Fruit fly (Drosophila melanogaster) whole organism, adult: ENCODE measurements around the gene Toll-9.

ENCODE experiments used
- CG11617 ChIP-seq: fragments of 200-800 bp; sonication (Bioruptor generic); optimal IDR thresholded peaks from 2 replicates; lab custom pipeline; 2017; ENCODE audit warnings: mild to moderate bottlenecking, missing biosample characterization, missing genetic modification reagents, missing genetic modification characterization
- CG12768 ChIP-seq: fragments of 200-800 bp; sonication (Bioruptor generic); optimal IDR thresholded peaks from 2 replicates; lab custom pipeline; 2017; ENCODE audit warnings: missing biosample characterization, missing genetic modification characterization, mild to moderate bottlenecking, moderate library complexity, missing genetic modification reagents
- CG14711 ChIP-seq: fragments of 200-800 bp; sonication (Bioruptor generic); optimal IDR thresholded peaks from 2 replicates; lab custom pipeline; 2018; ENCODE audit warnings: missing biosample characterization, mild to moderate bottlenecking, missing genetic modification characterization, moderate library complexity
- CG1620 ChIP-seq: fragments of 200-800 bp; sonication (Bioruptor generic); optimal IDR thresholded peaks from 2 replicates; lab custom pipeline; 2016; ENCODE audit warnings: missing biosample characterization, missing genetic modification characterization
- CG33017 ChIP-seq: fragments of 200-800 bp; sonication (Bioruptor generic); optimal IDR thresholded peaks from 2 replicates; lab custom pipeline; 2018; ENCODE audit warnings: missing biosample characterization, mild to moderate bottlenecking, missing genetic modification characterization, moderate library complexity
- CG5204 ChIP-seq: fragments of 200-800 bp; sonication (Bioruptor generic); optimal IDR thresholded peaks from 2 replicates; lab custom pipeline; 2016; ENCODE audit warnings: missing biosample characterization, missing genetic modification characterization
- CG7045 ChIP-seq: fragments of 200-800 bp; sonication (Bioruptor generic); optimal IDR thresholded peaks from 2 replicates; lab custom pipeline; 2017; ENCODE audit warnings: missing biosample characterization, mild to moderate bottlenecking, missing genetic modification characterization
- CG7101 ChIP-seq: fragments of 200-800 bp; sonication (Bioruptor generic); optimal IDR thresholded peaks from 2 replicates; lab custom pipeline; 2018; ENCODE audit warnings: missing biosample characterization, mild to moderate bottlenecking, missing genetic modification characterization, moderate library complexity
- Clk ChIP-seq: fragments of 200-800 bp; sonication (Bioruptor generic); optimal IDR thresholded peaks from 2 replicates; lab custom pipeline; 2017; ENCODE audit warnings: missing biosample characterization, missing genetic modification characterization
- Crg-1 ChIP-seq: fragments of 200-800 bp; sonication (Bioruptor generic); optimal IDR thresholded peaks from 2 replicates; lab custom pipeline; 2016; ENCODE audit warnings: missing biosample characterization, missing genetic modification characterization
- Hr96 ChIP-seq: fragments of 200-800 bp; sonication (Bioruptor generic); optimal IDR thresholded peaks from 2 replicates; lab custom pipeline; 2016; ENCODE audit warnings: missing biosample characterization, missing genetic modification characterization
- Mnt ChIP-seq: fragments of 200-800 bp; sonication (Bioruptor generic); optimal IDR thresholded peaks from 2 replicates; lab custom pipeline; 2016; ENCODE audit warnings: missing biosample characterization, mild to moderate bottlenecking, missing genetic modification characterization
- bab1 ChIP-seq: fragments of 200-800 bp; sonication (Bioruptor generic); optimal IDR thresholded peaks from 3 replicates; lab custom pipeline; 2019; ENCODE audit warnings: missing biosample characterization, mild to moderate bottlenecking, missing genetic modification characterization, moderate library complexity
- cic ChIP-seq: fragments of 200-800 bp; sonication (Bioruptor generic); optimal IDR thresholded peaks from 2 replicates; lab custom pipeline; 2017; ENCODE audit warnings: missing biosample characterization, mild to moderate bottlenecking, missing genetic modification characterization, moderate library complexity
- cnc ChIP-seq, 2 experiments: fragments of >200 bp; optimal IDR thresholded peaks; 2 replicates each; lab custom pipeline; 2017
- kay ChIP-seq: fragments of 200-800 bp; sonication (Bioruptor generic); peaks from one replicate; lab custom pipeline; 2016; ENCODE audit warnings: missing biosample characterization, missing genetic modification characterization, borderline replicate concordance
- ovo ChIP-seq: fragments of 200-800 bp; sonication (Bioruptor generic); optimal IDR thresholded peaks from 2 replicates; lab custom pipeline; 2016; ENCODE audit warnings: missing biosample characterization, missing genetic modification characterization
- pad ChIP-seq: fragments of 200-800 bp; sonication (Bioruptor generic); optimal IDR thresholded peaks from 3 replicates; lab custom pipeline; 2017; ENCODE audit warnings: missing biosample characterization, missing genetic modification characterization, mild to moderate bottlenecking, moderate library complexity, missing genetic modification reagents
- tj ChIP-seq: fragments of 200-800 bp; sonication (Bioruptor generic); optimal IDR thresholded peaks from 3 replicates; lab custom pipeline; 2017; ENCODE audit warnings: missing biosample characterization, mild to moderate bottlenecking, missing genetic modification characterization, moderate library complexity
- toe ChIP-seq: fragments of 200-800 bp; sonication (Bioruptor generic); optimal IDR thresholded peaks from 2 replicates; lab custom pipeline; 2016; ENCODE audit warnings: missing biosample characterization, missing genetic modification characterization

The Toll-9 gene

DNA sequence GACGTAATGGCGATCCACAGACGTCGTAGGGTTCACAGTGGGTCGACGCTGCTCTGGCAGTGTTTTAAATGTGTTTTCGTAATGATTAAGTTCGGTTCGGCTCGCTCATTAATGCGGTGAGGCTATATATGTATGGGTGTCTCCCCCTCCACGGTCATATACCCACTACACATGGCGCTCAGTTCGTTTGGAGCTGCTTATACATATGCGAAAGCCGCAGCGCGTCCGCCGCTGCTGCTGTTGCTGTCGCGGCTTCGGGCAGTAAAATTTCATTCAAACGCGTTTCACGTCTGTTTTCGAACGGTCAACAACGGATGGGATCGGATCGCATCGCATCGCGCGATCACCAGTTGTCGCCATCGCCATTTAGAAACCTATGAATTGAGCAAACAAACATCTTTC is 19.4 kb upstream of the Toll-9 start:
- TF ChIP-seq Mnt (GFP tag; lab: Kevin White, UChicago) (peak; percentile 76), ovo (GFP tag; lab: Kevin White, UChicago) (peak; percentile 30), CG7045 (peak; percentile 19), Crg-1 (no peak), CG11617 (no peak), CG12768 (GFP tag; lab: Kevin White, UChicago) (peak; percentile 57), Hr96 (GFP tag; lab: Kevin White, UChicago) (peak; percentile 46), pad (GFP tag; lab: Kevin White, UChicago) (peak; percentile 93), tj (GFP tag; lab: Kevin White, UChicago) (peak; percentile 11), Clk (GFP tag; lab: Kevin White, UChicago) (peak; percentile 3), cnc (optimal IDR thresholded peaks at IDR 0.05; lab: Kevin White, UChicago) (no peak), cic (peak; percentile 91), CG5204 (GFP tag; lab: Kevin White, UChicago) (no peak)

DNA sequence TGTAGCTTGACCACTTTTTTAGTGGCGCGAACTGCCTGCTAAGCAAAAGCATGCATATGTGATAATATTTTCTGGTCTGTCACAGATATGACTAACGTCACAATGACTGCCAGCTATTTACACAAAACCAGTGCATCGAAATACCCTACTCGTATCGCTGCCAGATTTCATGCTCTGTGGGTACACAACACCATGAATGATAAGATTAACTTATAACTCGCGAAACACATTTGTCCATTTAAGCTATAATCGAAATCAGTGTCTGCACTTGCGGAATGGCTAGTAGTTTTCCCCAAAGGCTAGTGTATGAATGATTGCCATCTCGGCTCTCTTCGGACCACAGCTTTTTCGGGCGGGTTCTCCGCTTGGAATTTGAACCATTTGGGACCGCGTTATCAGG is 18.9 kb upstream of the Toll-9 start:
- TF ChIP-seq CG11617 (no peak), Hr96 (GFP tag; lab: Kevin White, UChicago) (no peak), toe (no peak), kay (GFP tag; lab: Kevin White, UChicago) (peak; percentile 85), CG5204 (GFP tag; lab: Kevin White, UChicago) (no peak), CG7045 (peak; percentile 15), CG33017 (tag; lab: Kevin White, UChicago) (no peak), cic (peak; percentile 51), ovo (GFP tag; lab: Kevin White, UChicago) (no peak), pad (GFP tag; lab: Kevin White, UChicago) (no peak), Clk (GFP tag; lab: Kevin White, UChicago) (no peak), cnc (optimal IDR thresholded peaks at IDR 0.05; lab: Kevin White, UChicago) (peak in 1 of 2 experiments; percentile 39), CG14711 (tag; lab: Kevin White, UChicago) (no peak), CG7101 (no peak), Crg-1 (no peak), tj (GFP tag; lab: Kevin White, UChicago) (peak; percentile 70), CG12768 (GFP tag; lab: Kevin White, UChicago) (no peak), Mnt (GFP tag; lab: Kevin White, UChicago) (peak; percentile 1), CG1620 (GFP tag; lab: Kevin White, UChicago) (no peak), bab1 (GFP tag; lab: Kevin White, UChicago) (no peak)

DNA sequence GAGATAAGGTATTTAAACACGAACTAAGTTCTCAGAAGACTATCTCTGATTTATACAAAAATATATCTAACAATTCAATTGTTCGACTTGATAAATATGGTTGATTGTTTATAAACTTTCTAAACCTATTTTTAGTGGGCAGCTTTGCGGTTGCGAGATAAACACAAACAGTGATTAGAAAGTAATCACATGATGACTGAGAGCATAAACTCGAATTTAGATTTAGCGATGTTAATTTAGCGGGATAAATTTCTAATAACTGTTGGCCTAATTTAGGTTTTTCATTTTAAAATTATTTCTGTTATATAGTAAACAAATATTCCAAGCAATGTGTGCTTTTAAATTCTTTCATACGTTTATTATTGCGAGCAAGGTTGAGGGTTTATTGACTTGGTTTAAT is 18.5 kb upstream of the Toll-9 start:
- no peak for TF ChIP-seq CG14711 (tag; lab: Kevin White, UChicago)
- TF ChIP-seq kay (GFP tag; lab: Kevin White, UChicago), result peak; percentile 93
- TF ChIP-seq tj (GFP tag; lab: Kevin White, UChicago), result no peak

DNA sequence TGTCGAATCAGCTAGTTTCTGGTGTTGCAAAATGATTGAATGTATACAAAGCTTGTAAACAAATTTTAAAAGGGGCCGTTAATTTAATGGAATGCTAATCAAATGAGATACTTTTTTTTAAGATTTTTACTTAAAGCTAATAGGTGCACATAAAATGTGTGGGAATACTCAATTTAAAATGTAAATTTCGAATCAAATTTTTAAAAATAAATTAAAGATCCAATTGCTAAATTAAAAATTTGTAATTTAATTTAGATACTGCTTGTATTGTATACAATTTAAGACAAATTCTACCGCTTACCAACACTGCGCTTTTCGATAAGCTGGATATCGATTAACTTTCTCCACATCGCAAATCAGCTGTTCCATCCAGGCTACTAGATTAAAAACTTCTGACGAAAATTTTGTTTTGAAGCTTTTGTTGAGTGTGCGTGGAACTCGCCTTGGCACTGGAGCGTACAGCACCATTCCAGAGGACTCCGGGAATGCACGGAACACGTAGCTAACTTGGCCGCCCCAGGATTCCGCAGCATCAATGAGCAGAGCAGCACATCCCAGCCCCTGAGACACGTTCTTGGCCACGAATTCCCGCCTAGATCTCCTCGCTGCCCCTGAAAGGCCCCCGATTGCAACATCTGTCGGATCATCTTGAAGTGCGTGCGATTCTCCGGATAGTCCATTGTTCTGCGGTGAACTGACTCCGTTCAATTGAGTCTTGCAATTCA is 17.7 kb upstream of the Toll-9 start, which contains the start of the genes CG5498 and fbl:
Gene CG5498, minus strand, starts transcription at position 24 of the 725 bp plus-strand sequence.
Gene fbl, plus strand, starts transcription at position 344 of the 725 bp plus-strand sequence.
- TF ChIP-seq Mnt (GFP tag; lab: Kevin White, UChicago) (peak; percentile 69), ovo (GFP tag; lab: Kevin White, UChicago) (peak; percentile 59), cic (peak; percentile 37), CG12768 (GFP tag; lab: Kevin White, UChicago) (peak; percentile 75), CG33017 (tag; lab: Kevin White, UChicago) (peak; percentile 85), tj (GFP tag; lab: Kevin White, UChicago) (peak; percentile 99), Crg-1 (peak; percentile 90), CG7045 (peak; percentile 85), CG1620 (GFP tag; lab: Kevin White, UChicago) (peak; percentile 81), pad (GFP tag; lab: Kevin White, UChicago) (peak; percentile 76), CG5204 (GFP tag; lab: Kevin White, UChicago) (peak; percentile 83), CG14711 (tag; lab: Kevin White, UChicago) (peak; percentile 84), bab1 (GFP tag; lab: Kevin White, UChicago) (peak; percentile 78), kay (GFP tag; lab: Kevin White, UChicago) (no peak), cnc (optimal IDR thresholded peaks at IDR 0.05; lab: Kevin White, UChicago) (peak in 1 of 2 experiments; percentile 27), Clk (GFP tag; lab: Kevin White, UChicago) (peak; percentile 69), CG11617 (peak; percentile 86), Hr96 (GFP tag; lab: Kevin White, UChicago) (peak; percentile 77), CG7101 (peak; percentile 87), toe (peak; percentile 80)

DNA sequence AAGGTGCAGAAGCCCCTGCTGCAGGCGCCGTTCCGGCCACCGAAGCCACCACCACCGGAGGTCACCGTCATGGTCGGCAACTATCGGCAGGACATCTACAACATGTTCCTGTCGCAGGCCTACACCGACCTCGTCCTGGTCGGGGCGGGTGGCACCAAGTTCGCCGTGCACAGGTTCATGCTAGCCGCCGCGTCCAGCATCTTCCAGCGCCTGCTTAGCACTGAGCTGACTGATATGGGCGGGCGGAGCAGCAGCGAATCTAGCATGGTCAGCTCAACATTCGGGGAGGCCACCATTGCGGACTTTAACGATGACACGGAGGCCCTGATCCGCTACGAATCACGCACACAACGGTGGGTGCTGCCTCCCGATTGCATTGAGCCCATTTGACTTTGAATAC is 13.0 kb upstream of the Toll-9 start:
- TF ChIP-seq CG5204 (GFP tag; lab: Kevin White, UChicago), result no peak
- no peak for TF ChIP-seq CG7101
- no peak for TF ChIP-seq CG33017 (tag; lab: Kevin White, UChicago)
- TF ChIP-seq tj (GFP tag; lab: Kevin White, UChicago), result no peak
- TF ChIP-seq cic, result no peak
- no peak for TF ChIP-seq CG1620 (GFP tag; lab: Kevin White, UChicago)
- no peak for TF ChIP-seq CG7045
- no peak for TF ChIP-seq toe
- TF ChIP-seq bab1 (GFP tag; lab: Kevin White, UChicago), result no peak
- TF ChIP-seq Hr96 (GFP tag; lab: Kevin White, UChicago), result no peak
- no peak for TF ChIP-seq pad (GFP tag; lab: Kevin White, UChicago)
- TF ChIP-seq kay (GFP tag; lab: Kevin White, UChicago), result no peak
- no peak for TF ChIP-seq Clk (GFP tag; lab: Kevin White, UChicago)
- TF ChIP-seq cnc (optimal IDR thresholded peaks at IDR 0.05; lab: Kevin White, UChicago), result no peak
- TF ChIP-seq CG11617, result no peak
- no peak for TF ChIP-seq CG14711 (tag; lab: Kevin White, UChicago)
- no peak for TF ChIP-seq CG12768 (GFP tag; lab: Kevin White, UChicago)
- no peak for TF ChIP-seq Crg-1
- no peak for TF ChIP-seq Mnt (GFP tag; lab: Kevin White, UChicago)
- TF ChIP-seq ovo (GFP tag; lab: Kevin White, UChicago), result no peak
